Fruit fly (Drosophila melanogaster) whole organism, embryonic: Measurements from ENCODE around the gene CG31627.

Source experiments
- Atf3 ChIP-seq: fragments of 200-800 bp; sonication (Bioruptor generic); optimal IDR thresholded peaks from 3 replicates; lab custom pipeline; 2016; ENCODE audit warnings: missing biosample characterization, missing genetic modification characterization
- CG10565 ChIP-seq: fragments of 200-800 bp; sonication (Bioruptor generic); optimal IDR thresholded peaks from 3 replicates; lab custom pipeline; 2016; ENCODE audit warnings: missing biosample characterization, mild to moderate bottlenecking, missing genetic modification characterization
- CG10979 ChIP-seq: fragments of 200-800 bp; sonication (Bioruptor generic); optimal IDR thresholded peaks from 2 replicates; lab custom pipeline; 2018; ENCODE audit warnings: missing biosample characterization, mild to moderate bottlenecking, missing genetic modification characterization, moderate library complexity
- CG11247 ChIP-seq: fragments of 200-800 bp; sonication (Bioruptor generic); IDR thresholded peaks from 2 replicates; pipeline ENCODE4 v1.3.6; 2022; ENCODE audit warnings: missing biosample characterization, missing genetic modification characterization
- CG11398 ChIP-seq: fragments of 200-800 bp; sonication (Bioruptor generic); optimal IDR thresholded peaks from 2 replicates; lab custom pipeline; 2016; ENCODE audit warnings: missing biosample characterization, missing genetic modification characterization
- CG12769 ChIP-seq: fragments of 200-800 bp; sonication (Bioruptor generic); optimal IDR thresholded peaks from 2 replicates; lab custom pipeline; 2019; ENCODE audit warnings: missing biosample characterization, mild to moderate bottlenecking, missing genetic modification characterization, moderate library complexity
- CG13424 ChIP-seq: fragments of 200-800 bp; sonication (Bioruptor generic); optimal IDR thresholded peaks from 2 replicates; lab custom pipeline; 2019; ENCODE audit warnings: missing biosample characterization, mild to moderate bottlenecking, missing genetic modification characterization, moderate library complexity
- CG17612 ChIP-seq: fragments of 200-800 bp; sonication (Bioruptor generic); IDR thresholded peaks from 2 replicates; pipeline ENCODE4 v1.3.6; 2022; ENCODE audit warnings: missing biosample characterization, missing genetic modification characterization
- CG18599 ChIP-seq: fragments of 200-800 bp; sonication (Bioruptor generic); optimal IDR thresholded peaks from 3 replicates; lab custom pipeline; 2017; ENCODE audit warnings: missing biosample characterization, missing genetic modification characterization, mild to moderate bottlenecking, moderate library complexity, missing genetic modification reagents
- CG18619 ChIP-seq: fragments of 200-800 bp; sonication (Bioruptor generic); optimal IDR thresholded peaks from 3 replicates; lab custom pipeline; 2017; ENCODE audit warnings: missing biosample characterization, mild to moderate bottlenecking, missing genetic modification characterization
- CG2129 ChIP-seq: fragments of 200-800 bp; sonication (Bioruptor generic); IDR thresholded peaks from 2 replicates; pipeline ENCODE4 v1.3.6; 2022; ENCODE audit warnings: missing biosample characterization, missing genetic modification characterization; ENCODE audit not compliant: partially characterized antibody
- CG2889 ChIP-seq: fragments of 200-800 bp; sonication (Bioruptor generic); IDR thresholded peaks from 3 replicates; pipeline ENCODE4 v1.3.6; 2022; ENCODE audit warnings: missing biosample characterization, missing genetic modification characterization
- CG3407 ChIP-seq: fragments of 200-800 bp; sonication (Bioruptor generic); optimal IDR thresholded peaks from 2 replicates; lab custom pipeline; 2018; ENCODE audit warnings: missing biosample characterization, mild to moderate bottlenecking, missing genetic modification characterization
- CG3847 ChIP-seq: fragments of 200-800 bp; sonication (Bioruptor generic); IDR thresholded peaks from 2 replicates; pipeline ENCODE4 v1.3.6; 2022; ENCODE audit warnings: missing biosample characterization, missing genetic modification characterization
- CG4854 ChIP-seq: fragments of 200-800 bp; sonication (Bioruptor generic); optimal IDR thresholded peaks from 2 replicates; lab custom pipeline; 2016; ENCODE audit warnings: missing biosample characterization, missing genetic modification characterization, inconsistent platforms
- CG5953 ChIP-seq: fragments of 200-800 bp; sonication (Bioruptor generic); IDR thresholded peaks from 2 replicates; pipeline ENCODE4 v1.3.6; 2022; ENCODE audit warnings: missing biosample characterization, missing genetic modification characterization
- CG7372 ChIP-seq: fragments of 200-800 bp; sonication (Bioruptor generic); IDR thresholded peaks from 2 replicates; pipeline ENCODE4 v1.3.6; 2022; ENCODE audit warnings: missing biosample characterization, missing genetic modification characterization
- CG7786 ChIP-seq: fragments of 200-800 bp; sonication (Bioruptor generic); optimal IDR thresholded peaks from 2 replicates; lab custom pipeline; 2016; ENCODE audit warnings: missing biosample characterization, missing genetic modification characterization
- CG8478 ChIP-seq: fragments of >200 bp; optimal IDR thresholded peaks from 2 replicates; lab custom pipeline; 2018
- Dbx ChIP-seq: fragments of 200-800 bp; sonication (Bioruptor generic); IDR thresholded peaks from 3 replicates; pipeline ENCODE4 v1.3.6; 2022; ENCODE audit warnings: missing biosample characterization, missing genetic modification characterization
- ERR ChIP-seq: fragments of 200-800 bp; sonication (Bioruptor generic); optimal IDR thresholded peaks from 2 replicates; lab custom pipeline; 2016; ENCODE audit warnings: missing biosample characterization, missing genetic modification characterization
- Elba2 ChIP-seq: fragments of 200-800 bp; sonication (Bioruptor generic); optimal IDR thresholded peaks from 3 replicates; lab custom pipeline; 2016; ENCODE audit warnings: missing biosample characterization, missing genetic modification characterization
- H2.0 ChIP-seq: fragments of 200-800 bp; sonication (Bioruptor generic); IDR thresholded peaks from 2 replicates; pipeline ENCODE4 v1.3.6; 2022; ENCODE audit warnings: missing biosample characterization, missing genetic modification characterization
- HLH4C ChIP-seq: fragments of 200-800 bp; sonication (Bioruptor generic); IDR thresholded peaks from 3 replicates; pipeline ENCODE4 v1.3.6; 2022; ENCODE audit warnings: missing biosample characterization, missing genetic modification characterization; ENCODE audit not compliant: partially characterized antibody
- Kr ChIP-seq: fragments of 200-800 bp; sonication (Bioruptor generic); optimal IDR thresholded peaks from 2 replicates; lab custom pipeline; 2017; ENCODE audit warnings: missing biosample characterization, mild to moderate bottlenecking, missing genetic modification characterization
- MESR4 ChIP-seq: fragments of 200-800 bp; sonication (Bioruptor generic); optimal IDR thresholded peaks from 2 replicates; lab custom pipeline; 2018; ENCODE audit warnings: missing biosample characterization, mild to moderate bottlenecking, missing genetic modification characterization, moderate library complexity
- Mad ChIP-seq: fragments of 200-800 bp; sonication (Bioruptor generic); optimal IDR thresholded peaks from 2 replicates; lab custom pipeline; 2016; ENCODE audit warnings: missing biosample characterization, missing genetic modification characterization
- Nf-YB ChIP-seq: fragments of 200-800 bp; sonication (Bioruptor generic); optimal IDR thresholded peaks from 3 replicates; lab custom pipeline; 2019; ENCODE audit warnings: missing biosample characterization, mild to moderate bottlenecking, missing genetic modification characterization, moderate library complexity
- Ravus ChIP-seq: fragments of 200-800 bp; sonication (Bioruptor generic); IDR thresholded peaks from 2 replicates; pipeline ENCODE4 v1.3.6; 2022; ENCODE audit warnings: missing biosample characterization, missing genetic modification characterization
- Side ChIP-seq: fragments of 200-800 bp; sonication (Bioruptor generic); optimal IDR thresholded peaks from 2 replicates; lab custom pipeline; 2016; ENCODE audit warnings: missing biosample characterization, missing genetic modification characterization
- Sin3A ChIP-seq: fragments of >200 bp; optimal IDR thresholded peaks from 2 replicates; lab custom pipeline; 2018
- ash1 ChIP-seq: fragments of 200-800 bp; sonication (Bioruptor generic); optimal IDR thresholded peaks from 2 replicates; lab custom pipeline; 2018; ENCODE audit warnings: missing biosample characterization, mild to moderate bottlenecking, missing genetic modification characterization
- danr ChIP-seq: fragments of 200-800 bp; sonication (Bioruptor generic); IDR thresholded peaks from 2 replicates; pipeline ENCODE4 v1.3.6; 2022; ENCODE audit warnings: missing biosample characterization, missing genetic modification characterization
- dm ChIP-seq: fragments of 200-800 bp; sonication (Bioruptor generic); optimal IDR thresholded peaks from 3 replicates; lab custom pipeline; 2016; ENCODE audit warnings: missing biosample characterization, missing genetic modification characterization
- dysf ChIP-seq: fragments of 200-800 bp; sonication (Bioruptor generic); IDR thresholded peaks from 3 replicates; pipeline ENCODE4 v1.3.6; 2022; ENCODE audit warnings: missing biosample characterization, missing genetic modification characterization
- fd64A ChIP-seq: fragments of 200-800 bp; sonication (Bioruptor generic); optimal IDR thresholded peaks from 3 replicates; lab custom pipeline; 2018; ENCODE audit warnings: missing biosample characterization, mild to moderate bottlenecking, missing genetic modification characterization
- ftz-f1 ChIP-seq: fragments of 200-800 bp; sonication (Bioruptor generic); optimal IDR thresholded peaks from 2 replicates; lab custom pipeline; 2016; ENCODE audit warnings: missing biosample characterization, missing genetic modification characterization
- gce ChIP-seq: fragments of 200-800 bp; sonication (Bioruptor generic); IDR thresholded peaks from 3 replicates; pipeline ENCODE4 v1.3.6; 2022; ENCODE audit warnings: missing biosample characterization, missing genetic modification characterization
- hbn ChIP-seq: fragments of 200-800 bp; sonication (Bioruptor generic); IDR thresholded peaks from 2 replicates; pipeline ENCODE4 v1.3.6; 2022; ENCODE audit warnings: missing biosample characterization, missing genetic modification characterization; ENCODE audit not compliant: partially characterized antibody
- kay ChIP-seq: fragments of 200-800 bp; sonication (Bioruptor generic); optimal IDR thresholded peaks from 2 replicates; lab custom pipeline; 2016; ENCODE audit warnings: missing biosample characterization, missing genetic modification characterization
- mld ChIP-seq: fragments of 200-800 bp; sonication (Bioruptor generic); IDR thresholded peaks from 3 replicates; pipeline ENCODE4 v1.3.6; 2022; ENCODE audit warnings: missing biosample characterization, missing genetic modification characterization; ENCODE audit not compliant: partially characterized antibody
- oc ChIP-seq: fragments of 200-800 bp; sonication (Bioruptor generic); optimal IDR thresholded peaks from 2 replicates; lab custom pipeline; 2018; ENCODE audit warnings: missing biosample characterization, mild to moderate bottlenecking, missing genetic modification characterization, moderate library complexity
- onecut ChIP-seq: fragments of 200-800 bp; sonication (Bioruptor generic); IDR thresholded peaks from 2 replicates; pipeline ENCODE4 v1.3.6; 2022; ENCODE audit warnings: missing biosample characterization, missing genetic modification characterization
- salm ChIP-seq: fragments of 200-800 bp; sonication (Bioruptor generic); optimal IDR thresholded peaks from 2 replicates; lab custom pipeline; 2018; ENCODE audit warnings: missing biosample characterization, mild to moderate bottlenecking, missing genetic modification characterization
- sd ChIP-seq: fragments of 200-800 bp; sonication (Bioruptor generic); optimal IDR thresholded peaks from 3 replicates; lab custom pipeline; 2018; ENCODE audit warnings: missing biosample characterization, mild to moderate bottlenecking, missing genetic modification characterization, moderate library complexity
- sens ChIP-seq: fragments of 200-800 bp; sonication (Bioruptor generic); peaks from one replicate; lab custom pipeline; 2016; ENCODE audit warnings: missing biosample characterization, missing genetic modification characterization
- sens-2 ChIP-seq: fragments of 200-800 bp; sonication (Bioruptor generic); IDR thresholded peaks from 2 replicates; pipeline ENCODE4 v1.3.6; 2022; ENCODE audit warnings: missing biosample characterization, missing genetic modification characterization
- tll ChIP-seq, 2 experiments: fragments of 200-800 bp in 1 of 2; fragments of >200 bp in 1 of 2; sonication (Bioruptor generic) in 1 of 2; optimal IDR thresholded peaks; 2 replicates each; lab custom pipeline; 2017 to 2019; ENCODE audit warnings: missing biosample characterization in 2 of 2, missing genetic modification characterization in 2 of 2, mild to moderate bottlenecking in 1 of 2, moderate library complexity in 1 of 2
- tup ChIP-seq: fragments of 200-800 bp; sonication (Bioruptor generic); optimal IDR thresholded peaks from 2 replicates; lab custom pipeline; 2016; ENCODE audit warnings: missing biosample characterization, mild to moderate bottlenecking, missing genetic modification characterization, moderate library complexity
- usp ChIP-seq: fragments of >200 bp; optimal IDR thresholded peaks from 2 replicates; lab custom pipeline; 2017; ENCODE audit warnings: missing biosample characterization, missing genetic modification characterization
- wor ChIP-seq: fragments of 200-800 bp; sonication (Bioruptor generic); IDR thresholded peaks from 2 replicates; pipeline ENCODE4 v1.3.6; 2022; ENCODE audit warnings: missing biosample characterization, missing genetic modification characterization
- zen ChIP-seq: fragments of 200-800 bp; sonication (Bioruptor generic); optimal IDR thresholded peaks from 3 replicates; lab custom pipeline; 2018; ENCODE audit warnings: missing biosample characterization, mild to moderate bottlenecking, missing genetic modification characterization, moderate library complexity

The CG31627 gene

DNA sequence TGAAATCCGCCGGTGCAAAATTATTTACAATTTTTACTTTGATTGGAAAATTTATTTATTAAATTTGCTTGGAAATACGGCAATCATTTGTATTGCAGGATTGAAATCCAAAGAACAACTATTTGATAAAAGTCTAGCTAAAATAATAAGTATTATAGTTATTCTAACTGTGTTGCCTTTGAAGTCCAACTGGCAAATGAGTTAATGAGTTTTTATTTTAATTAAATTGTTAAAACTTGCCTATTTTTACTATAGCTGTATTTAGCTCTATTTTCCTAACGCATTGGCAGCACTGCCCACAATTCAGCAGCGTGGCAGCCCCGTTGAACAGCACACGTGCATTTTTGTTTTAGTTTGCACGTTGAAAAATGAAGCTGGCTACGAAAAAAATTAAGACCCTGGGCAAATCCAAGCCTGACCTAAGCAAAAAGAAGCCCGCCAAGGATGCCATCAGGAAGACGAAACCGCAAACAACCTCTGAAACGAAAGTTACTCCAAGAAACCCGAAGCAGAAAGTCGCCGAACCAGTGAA, 9.6 kb upstream of the CG31627 start, which contains the start of gene Noc2 (continued):
- peak; percentile 96 for TF ChIP-seq dm
- TF ChIP-seq H2.0 (GFP tag; lab: Robert Waterston, UW), result peak; percentile 52; the same call in 1 of the 2 replicates
- TF ChIP-seq onecut, result no peak
- no peak for TF ChIP-seq tup (GFP tag; lab: Kevin White, UChicago)
- peak; percentile 74 for TF ChIP-seq MESR4
- no peak for TF ChIP-seq tll (GFP tag; optimal IDR thresholded peaks at IDR 0.05; lab: Kevin White, UChicago)
- 0 out of 2 replicates have a peak, but pooled peaks have one; percentile 4 for TF ChIP-seq CG11247 (GFP tag; lab: Robert Waterston, UW)
- peak; percentile 13 for TF ChIP-seq Mad (GFP tag; lab: Kevin White, UChicago)
- TF ChIP-seq zen (tag; lab: Kevin White, UChicago), result peak; percentile 6
- TF ChIP-seq CG18619, result peak; percentile 43
- no peak for TF ChIP-seq Sin3A (lab: Kevin White, UChicago)
- peak; percentile 64 for TF ChIP-seq CG13424
- TF ChIP-seq CG3847 (GFP tag; lab: Robert Waterston, UW), result peak; percentile 54
- TF ChIP-seq usp (GFP tag; lab: Kevin White, UChicago), result no peak
- no peak for TF ChIP-seq Side
- TF ChIP-seq HLH4C, result no peak
- no peak for TF ChIP-seq gce (GFP tag; lab: Robert Waterston, UW)
- peak; percentile 6 for TF ChIP-seq CG12769 (tag; lab: Kevin White, UChicago)
- no peak for TF ChIP-seq sens-2 (GFP tag; lab: Robert Waterston, UW)
- no peak for TF ChIP-seq CG10565 (GFP tag; lab: Kevin White, UChicago)
- no peak for TF ChIP-seq salm (tag; lab: Kevin White, UChicago)
- peak; percentile 58 for TF ChIP-seq dysf (GFP tag; lab: Robert Waterston, UW)
- no peak for TF ChIP-seq Ravus
- no peak for TF ChIP-seq CG7786
- no peak for TF ChIP-seq kay (GFP tag; lab: Kevin White, UChicago)
- TF ChIP-seq fd64A (GFP tag; lab: Kevin White, UChicago), result no peak
- peak; percentile 39 for TF ChIP-seq sens (GFP tag; lab: Kevin White, UChicago)
- no peak for TF ChIP-seq CG17612 (GFP tag; lab: Robert Waterston, UW)
- no peak for TF ChIP-seq ash1
- no peak for TF ChIP-seq Kr
- no peak for TF ChIP-seq Nf-YB (GFP tag; lab: Kevin White, UChicago)
- 0 out of 3 replicates have a peak, but pooled peaks have one; percentile 44 for TF ChIP-seq Dbx (GFP tag; lab: Robert Waterston, UW)
- TF ChIP-seq Elba2 (GFP tag; lab: Kevin White, UChicago), result no peak
- no peak for TF ChIP-seq CG5953 (GFP tag; lab: Robert Waterston, UW)
- no peak for TF ChIP-seq sd
- TF ChIP-seq oc (tag; lab: Kevin White, UChicago), result no peak
- TF ChIP-seq danr (GFP tag; lab: Robert Waterston, UW), result no peak
- TF ChIP-seq hbn (GFP tag; lab: Robert Waterston, UW), result no peak
- peak; percentile 36 for TF ChIP-seq CG10979 (tag; lab: Kevin White, UChicago)
- TF ChIP-seq ERR, result no peak
- TF ChIP-seq CG8478 (lab: Kevin White, UChicago), result no peak
- TF ChIP-seq wor (GFP tag; lab: Robert Waterston, UW), result no peak
- TF ChIP-seq Atf3 (GFP tag; lab: Kevin White, UChicago), result no peak
- no peak for TF ChIP-seq CG11398 (GFP tag; lab: Kevin White, UChicago)
- TF ChIP-seq CG2129, result no peak
- TF ChIP-seq CG3407 (GFP tag; lab: Kevin White, UChicago), result no peak
- no peak for TF ChIP-seq CG2889 (GFP tag; lab: Robert Waterston, UW)
- TF ChIP-seq mld (GFP tag; lab: Robert Waterston, UW), result no peak
- peak; percentile 54 for TF ChIP-seq CG18599 (GFP tag; lab: Kevin White, UChicago)
- peak; percentile 33; the same call in 1 of the 2 replicates for TF ChIP-seq CG7372 (GFP tag; lab: Robert Waterston, UW)
- TF ChIP-seq ftz-f1 (GFP tag; lab: Kevin White, UChicago), result no peak
- no peak for TF ChIP-seq CG4854
